Fruit fly (Drosophila melanogaster) whole organism: ENCODE data around the gene CG14963.

Source experiments
- pan ChIP-seq: fragments of >200 bp; optimal IDR thresholded peaks from 2 replicates; lab custom pipeline; 2017
- psq ChIP-seq: fragments of >200 bp; optimal IDR thresholded peaks from 2 replicates; lab custom pipeline; 2017
- usp ChIP-seq: fragments of >200 bp; optimal IDR thresholded peaks from 2 replicates; lab custom pipeline; 2017; ENCODE audit warnings: missing biosample characterization, missing genetic modification characterization, mixed read lengths

dm6 chr3L:3157651-3158050, 14.7 kb downstream of the CG14963 start:
- TF ChIP-seq psq (lab: Kevin White, UChicago) = no peak
- TF ChIP-seq usp (GFP tag; lab: Kevin White, UChicago) = no peak
- no peak for TF ChIP-seq pan
